Worm (Caenorhabditis elegans) whole organism, L1 larva: ENCODE measurements around the gene hlh-11.

ENCODE experiments used
- C04F5.9 ChIP-seq: sonication (generic microtip); optimal IDR thresholded peaks from 2 replicates; lab custom pipeline; 2016; ENCODE audit warnings: missing genetic modification characterization, missing compliant biosample characterization
- C16A3.4 ChIP-seq: fragments of 150-350 bp; optimal IDR thresholded peaks from 2 replicates; lab custom pipeline; 2014; ENCODE audit warnings: missing biosample characterization, missing genetic modification characterization
- aha-1 ChIP-seq: fragments of 150-350 bp; optimal IDR thresholded peaks from 2 replicates; lab custom pipeline; 2014; ENCODE audit warnings: missing biosample characterization, missing genetic modification characterization
- aly-2 ChIP-seq: fragments of 150-350 bp; optimal IDR thresholded peaks from 2 replicates; lab custom pipeline; 2014; ENCODE audit warnings: missing biosample characterization, missing genetic modification characterization
- ama-1 ChIP-seq: fragments of 150-350 bp; optimal IDR thresholded peaks from 2 replicates; lab custom pipeline; 2014
- blmp-1 ChIP-seq: fragments of 150-350 bp; optimal IDR thresholded peaks from 2 replicates; lab custom pipeline; 2014; ENCODE audit warnings: missing biosample characterization, missing genetic modification characterization
- ceh-8 ChIP-seq: fragments of 200-800 bp; sonication (Bioruptor generic); optimal IDR thresholded peaks from 2 replicates; lab custom pipeline; 2018; ENCODE audit warnings: mild to moderate bottlenecking, missing genetic modification characterization, moderate library complexity, missing compliant biosample characterization
- efl-1 ChIP-seq, 4 experiments: fragments of 150-350 bp; optimal IDR thresholded peaks in 3 of 4; peaks in 1 of 4; 1 replicate in 1 of 4; 2 replicates in 3 of 4; lab custom pipeline; 2014; ENCODE audit warnings: missing biosample characterization in 2 of 4, missing genetic modification characterization in 2 of 4, missing genetic modification reagents in 2 of 4
- efl-3 ChIP-seq: fragments of 200-800 bp; sonication (Bioruptor generic); optimal IDR thresholded peaks from 2 replicates; lab custom pipeline; 2018; ENCODE audit warnings: mild to moderate bottlenecking, missing genetic modification characterization, missing compliant biosample characterization
- egl-13 ChIP-seq: sonication (generic microtip); optimal IDR thresholded peaks from 2 replicates; lab custom pipeline; 2016; ENCODE audit warnings: missing genotype, missing genetic modification reagents, missing genetic modification characterization, missing compliant biosample characterization
- egl-27 ChIP-seq, 2 experiments: fragments of 150-350 bp in 1 of 2; sonication (generic microtip); optimal IDR thresholded peaks; 3 replicates each; lab custom pipeline; 2017 to 2018; ENCODE audit warnings: missing biosample characterization in 2 of 2, missing genetic modification characterization in 2 of 2, missing genetic modification reagents in 2 of 2
- elt-2 ChIP-seq: sonication (generic microtip); optimal IDR thresholded peaks from 2 replicates; lab custom pipeline; 2016; ENCODE audit warnings: missing genetic modification characterization, mild to moderate bottlenecking, inconsistent platforms, missing compliant biosample characterization, missing genetic modification reagents
- elt-3 ChIP-seq, 6 experiments: fragments of 150-350 bp in 1 of 6; sonication (generic microtip); optimal IDR thresholded peaks; 2 replicates each; lab custom pipeline; 2017 to 2018; ENCODE audit warnings: missing biosample characterization in 6 of 6, missing genetic modification characterization in 6 of 6, inconsistent platforms in 1 of 6
- fkh-10 ChIP-seq: sonication (generic microtip); optimal IDR thresholded peaks from 2 replicates; lab custom pipeline; 2017; ENCODE audit warnings: missing biosample characterization, missing genetic modification reagents, missing genetic modification characterization
- fkh-4 ChIP-seq: sonication (generic microtip); optimal IDR thresholded peaks from 2 replicates; lab custom pipeline; 2016; ENCODE audit warnings: missing compliant biosample characterization, missing genetic modification characterization, borderline replicate concordance
- hlh-17 ChIP-seq: fragments of 200-800 bp; sonication (Bioruptor generic); optimal IDR thresholded peaks from 2 replicates; lab custom pipeline; 2018; ENCODE audit warnings: missing genetic modification characterization, mild to moderate bottlenecking, missing compliant biosample characterization, moderate library complexity, borderline replicate concordance
- hlh-4 ChIP-seq: sonication (generic microtip); optimal IDR thresholded peaks from 2 replicates; lab custom pipeline; 2016; ENCODE audit warnings: mild to moderate bottlenecking, missing genetic modification characterization, missing compliant biosample characterization
- hpl-2 ChIP-seq: fragments of 150-350 bp; optimal IDR thresholded peaks from 2 replicates; lab custom pipeline; 2014; ENCODE audit warnings: missing biosample characterization, missing genetic modification reagents, missing genetic modification characterization
- irx-1 ChIP-seq: sonication (generic microtip); optimal IDR thresholded peaks from 2 replicates; lab custom pipeline; 2016; ENCODE audit warnings: missing genetic modification characterization, missing compliant biosample characterization
- lir-3 ChIP-seq: sonication (generic microtip); optimal IDR thresholded peaks from 2 replicates; lab custom pipeline; 2016; ENCODE audit warnings: mild to moderate bottlenecking, missing genetic modification characterization, moderate library complexity, missing compliant biosample characterization; ENCODE audit not compliant: poor library complexity
- lsy-2 ChIP-seq, 2 experiments: fragments of 150-350 bp; optimal IDR thresholded peaks; 2 replicates each; lab custom pipeline; 2014; ENCODE audit warnings: missing biosample characterization in 2 of 2, missing genetic modification characterization in 2 of 2
- mab-9 ChIP-seq: fragments of 200-800 bp; sonication (Bioruptor generic); IDR thresholded peaks from 2 replicates; pipeline ENCODE4 v1.3.6; 2022; ENCODE audit warnings: missing genetic modification reagents, missing genetic modification characterization, missing compliant biosample characterization
- mdl-1 ChIP-seq, 2 experiments: fragments of 150-350 bp; optimal IDR thresholded peaks; 2 replicates each; lab custom pipeline; 2014 to 2017; ENCODE audit warnings: missing biosample characterization in 2 of 2, missing genetic modification characterization in 2 of 2, inconsistent platforms in 1 of 2
- mef-2 ChIP-seq: fragments of 150-350 bp; optimal IDR thresholded peaks from 2 replicates; lab custom pipeline; 2014; ENCODE audit warnings: missing biosample characterization, missing genetic modification characterization
- mep-1 ChIP-seq: fragments of 150-350 bp; optimal IDR thresholded peaks from 2 replicates; lab custom pipeline; 2014; ENCODE audit warnings: missing biosample characterization, missing genetic modification characterization
- nhr-19 ChIP-seq: fragments of 200-800 bp; sonication (Bioruptor generic); conservative IDR thresholded peaks from 2 replicates; pipeline ENCODE4 v1.3.6; 2022; ENCODE audit warnings: missing genetic modification characterization, missing compliant biosample characterization
- nhr-237 ChIP-seq: fragments of 150-350 bp; optimal IDR thresholded peaks from 2 replicates; lab custom pipeline; 2014; ENCODE audit warnings: missing biosample characterization, missing genetic modification characterization
- nhr-76 ChIP-seq: sonication (generic microtip); optimal IDR thresholded peaks from 2 replicates; lab custom pipeline; 2017; ENCODE audit warnings: missing biosample characterization, missing genetic modification characterization
- nhr-85 ChIP-seq: sonication (generic microtip); peaks from one replicate; lab custom pipeline; 2016; ENCODE audit warnings: missing genetic modification characterization, inconsistent platforms, missing compliant biosample characterization
- nhr-90 ChIP-seq: sonication (generic microtip); optimal IDR thresholded peaks from 2 replicates; lab custom pipeline; 2016; ENCODE audit warnings: mild to moderate bottlenecking, missing genetic modification characterization, missing compliant biosample characterization; ENCODE audit not compliant: poor library complexity
- pax-3 ChIP-seq: fragments of 200-800 bp; sonication (Bioruptor generic); optimal IDR thresholded peaks from 2 replicates; lab custom pipeline; 2018; ENCODE audit warnings: mild to moderate bottlenecking, missing genetic modification characterization, moderate library complexity, missing compliant biosample characterization
- snpc-4 ChIP-seq: fragments of 150-350 bp; optimal IDR thresholded peaks from 2 replicates; lab custom pipeline; 2014; ENCODE audit warnings: missing biosample characterization, missing genetic modification characterization
- snu-23 ChIP-seq: sonication (generic microtip); optimal IDR thresholded peaks from 2 replicates; lab custom pipeline; 2016; ENCODE audit warnings: missing genetic modification characterization, missing compliant biosample characterization
- sptf-1 ChIP-seq: fragments of 150-350 bp; optimal IDR thresholded peaks from 2 replicates; lab custom pipeline; 2014; ENCODE audit warnings: missing biosample characterization, missing genetic modification characterization
- tlp-1 ChIP-seq: fragments of 150-350 bp; optimal IDR thresholded peaks from 2 replicates; lab custom pipeline; 2014; ENCODE audit warnings: missing biosample characterization, missing genetic modification characterization
- unc-130 ChIP-seq: fragments of 150-350 bp; optimal IDR thresholded peaks from 2 replicates; lab custom pipeline; 2017; ENCODE audit warnings: missing biosample characterization, missing genetic modification characterization, inconsistent platforms
- unc-86 ChIP-seq: sonication (generic microtip); optimal IDR thresholded peaks from 2 replicates; lab custom pipeline; 2016; ENCODE audit warnings: missing genetic modification characterization, missing compliant biosample characterization
- vab-15 ChIP-seq: sonication (generic microtip); optimal IDR thresholded peaks from 2 replicates; lab custom pipeline; 2017; ENCODE audit warnings: missing genotype, mild to moderate bottlenecking, missing genetic modification characterization, missing compliant biosample characterization
- xbp-1 ChIP-seq: sonication (generic microtip); optimal IDR thresholded peaks from 2 replicates; lab custom pipeline; 2016; ENCODE audit warnings: missing genetic modification characterization, missing compliant biosample characterization
- zag-1 ChIP-seq: fragments of 150-350 bp; optimal IDR thresholded peaks from 2 replicates; lab custom pipeline; 2014; ENCODE audit warnings: missing biosample characterization, missing genetic modification characterization
- ztf-4 ChIP-seq: fragments of 150-350 bp; optimal IDR thresholded peaks from 2 replicates; lab custom pipeline; 2014; ENCODE audit warnings: missing biosample characterization, missing genetic modification characterization

hlh-11 gene

DNA sequence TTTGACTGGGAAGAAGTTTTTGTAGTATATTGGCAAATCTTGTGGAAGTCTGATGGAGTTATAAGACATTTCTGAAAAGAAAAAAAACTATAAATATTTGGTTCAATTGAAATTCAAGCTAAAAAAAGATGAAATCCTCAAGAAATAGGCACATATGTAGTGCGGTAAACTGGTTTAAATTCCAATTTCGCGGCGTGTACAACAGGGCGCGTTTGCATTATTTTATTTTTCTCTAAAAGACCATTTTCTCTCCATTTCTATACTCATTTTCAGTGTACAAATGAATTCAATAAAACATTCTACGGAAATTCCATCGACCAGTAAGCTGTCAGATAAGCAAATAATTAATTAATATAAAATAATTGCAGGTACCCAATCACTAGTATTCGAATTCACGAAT, 5.3 kb upstream of the hlh-11 start, which contains the start of the genes pri-1 and F58A4.6 (continued):
- no peak for TF ChIP-seq unc-86 (tag; lab: Kevin White, UChicago)
- no peak for TF ChIP-seq hlh-17
- no peak for TF ChIP-seq lir-3
- no peak for TF ChIP-seq hlh-4 (tag; lab: Kevin White, UChicago)
- TF ChIP-seq mep-1 = peak; percentile 30
- no peak for TF ChIP-seq ceh-8
- no peak for TF ChIP-seq fkh-10 (GFP tag; lab: Kevin White, UChicago)
- TF ChIP-seq fkh-4 (tag; lab: Kevin White, UChicago) = no peak
- TF ChIP-seq nhr-85 (tag; lab: Kevin White, UChicago) = peak; percentile 76
- TF ChIP-seq snpc-4 (tag; lab: Kevin White, UChicago) = no peak
- no peak for TF ChIP-seq mdl-1 (tag; optimal IDR thresholded peaks at IDR 0.05; lab: Kevin White, UChicago)
- peak; percentile 7 for TF ChIP-seq blmp-1
- peak; percentile 35 for TF ChIP-seq C16A3.4 (tag; lab: Kevin White, UChicago)
- TF ChIP-seq pax-3 (tag; lab: Kevin White, UChicago) = no peak
- no peak for TF ChIP-seq tlp-1
- no peak for TF ChIP-seq sptf-1
- no peak for TF ChIP-seq egl-13 (tag; lab: Kevin White, UChicago)
- no peak for TF ChIP-seq hpl-2
- no peak for TF ChIP-seq nhr-237 (tag; lab: Kevin White, UChicago)
- no peak for TF ChIP-seq xbp-1 (tag; lab: Kevin White, UChicago)
- no peak for TF ChIP-seq aly-2 (tag; lab: Kevin White, UChicago)
- TF ChIP-seq C04F5.9 (tag; lab: Kevin White, UChicago) = no peak
- TF ChIP-seq elt-3 (tag; optimal IDR thresholded peaks at IDR 0.05; lab: Kevin White, UChicago) = peak in 1 of 6 experiments; percentile 28
- no peak for TF ChIP-seq unc-130 (tag; lab: Kevin White, UChicago)
- no peak for TF ChIP-seq ztf-4 (tag; lab: Kevin White, UChicago)
- peak; percentile 43 for TF ChIP-seq snu-23 (GFP tag; lab: Kevin White, UChicago)
- no peak for TF ChIP-seq egl-27 (tag; optimal IDR thresholded peaks at IDR 0.05; lab: Kevin White, UChicago)
- TF ChIP-seq mef-2 (tag; lab: Kevin White, UChicago) = no peak
- peak; percentile 88 to 90 for TF ChIP-seq efl-1 (optimal IDR thresholded peaks at IDR 0.05; lab: Kevin White, UChicago)
- TF ChIP-seq efl-1 (GFP tag; optimal IDR thresholded peaks at IDR 0.05 in 1 of 2; lab: Kevin White, UChicago) = peak; percentile 90 to 99
- TF ChIP-seq ama-1 (lab: Kevin White, UChicago) = no peak
- no peak; the same call in 1 of the 2 replicates for TF ChIP-seq nhr-19 (GFP tag; lab: Robert Waterston, UW)
- TF ChIP-seq nhr-90 (tag; lab: Kevin White, UChicago) = peak; percentile 28
- no peak for TF ChIP-seq vab-15 (tag; lab: Kevin White, UChicago)
- TF ChIP-seq, all 84 proteins: peak for 23

DNA sequence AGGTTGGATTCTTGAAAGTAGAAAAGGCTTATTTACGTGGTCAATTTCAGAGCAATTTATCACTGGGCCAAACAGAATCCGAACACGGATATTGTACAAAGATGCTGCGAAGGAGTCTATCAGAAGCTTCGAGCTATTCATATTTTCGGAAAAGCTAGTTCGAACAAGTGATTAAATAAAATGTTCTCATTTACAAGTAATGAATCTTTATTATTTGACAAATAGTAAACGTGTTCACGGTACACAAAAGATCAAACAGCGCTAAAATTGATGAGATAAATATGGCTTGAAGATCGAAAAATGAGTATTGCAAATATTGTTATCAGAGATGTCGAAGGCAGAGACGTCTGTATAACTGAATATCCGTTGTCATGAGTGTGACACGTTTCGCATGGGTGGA, 4.4 kb upstream of the hlh-11 start:
- TF ChIP-seq pax-3 (tag; lab: Kevin White, UChicago) = no peak
- no peak for TF ChIP-seq lsy-2 (tag; optimal IDR thresholded peaks at IDR 0.05; lab: Kevin White, UChicago)
- no peak for TF ChIP-seq elt-2 (tag; lab: Kevin White, UChicago)
- TF ChIP-seq vab-15 (tag; lab: Kevin White, UChicago) = no peak
- TF ChIP-seq sptf-1 = no peak
- no peak for TF ChIP-seq mab-9 (GFP tag; lab: Robert Waterston, UW)
- TF ChIP-seq efl-3 = no peak
- TF ChIP-seq aha-1 (tag; lab: Kevin White, UChicago) = no peak
- no peak for TF ChIP-seq nhr-76
- no peak for TF ChIP-seq snu-23 (GFP tag; lab: Kevin White, UChicago)
- TF ChIP-seq egl-27 (tag; optimal IDR thresholded peaks at IDR 0.05; lab: Kevin White, UChicago) = no peak
- TF ChIP-seq irx-1 (tag; lab: Kevin White, UChicago) = no peak
- no peak for TF ChIP-seq nhr-85 (tag; lab: Kevin White, UChicago)
- no peak for TF ChIP-seq zag-1 (tag; lab: Kevin White, UChicago)
